Comparison of ENCODE assay signal across 1 fruit fly cellular context in genomic region chr3R:13782578-13782977, dm6.
TF ChIP-seq lines count a peak whose summit lies in the region.

No protein-coding gene starts in this region.

TF ChIP-seq in whole organism, adult, 20 proteins besides CTCF, POLR2A, EP300 and RAD21 (continued from another document):
- peak; percentile 18 for TF ChIP-seq CG33017 (tag; optimal IDR thresholded peaks at IDR 0.05; lab: Kevin White, UChicago)
